Fruit fly (Drosophila melanogaster): Measurements from ENCODE around the gene kel.

kel gene

dm6 chr2L:18115104-18115503 is 22.8 kb downstream of the kel start:
- no peak for TF ChIP-seq Hnf4 (GFP tag; optimal IDR thresholded peaks at IDR 0.05)
- no peak for TF ChIP-seq sv (GFP tag; optimal IDR thresholded peaks at IDR 0.05)
- no peak for TF ChIP-seq HLH106 (tag; optimal IDR thresholded peaks at IDR 0.05)
- TF ChIP-seq psq (GFP tag; optimal IDR thresholded peaks at IDR 0.05): no peak
- no peak for TF ChIP-seq Hr83 (GFP tag; optimal IDR thresholded peaks at IDR 0.05; ENCODE audit: poor library complexity, severe bottlenecking)
- TF ChIP-seq N (GFP tag; optimal IDR thresholded peaks at IDR 0.05): no peak
- no peak for TF ChIP-seq Vsx2 (GFP tag; optimal IDR thresholded peaks at IDR 0.05; ENCODE audit: partially characterized antibody)
- TF ChIP-seq pan (optimal IDR thresholded peaks at IDR 0.05): no peak
- no peak for TF ChIP-seq Sp1 (GFP tag; optimal IDR thresholded peaks at IDR 0.05)
- TF ChIP-seq woc (GFP tag; optimal IDR thresholded peaks at IDR 0.05): no peak
- no peak for TF ChIP-seq Dif (GFP tag; optimal IDR thresholded peaks at IDR 0.05; ENCODE audit: partially characterized antibody)
- TF ChIP-seq CG32264 (GFP tag; optimal IDR thresholded peaks at IDR 0.05): no peak
- no peak for TF ChIP-seq h (GFP tag; optimal IDR thresholded peaks at IDR 0.05)
- TF ChIP-seq ey (GFP tag; optimal IDR thresholded peaks at IDR 0.05): no peak
- TF ChIP-seq fru (GFP tag; optimal IDR thresholded peaks at IDR 0.05): no peak
- no peak for TF ChIP-seq Jra (GFP tag; optimal IDR thresholded peaks at IDR 0.05)

DNA sequence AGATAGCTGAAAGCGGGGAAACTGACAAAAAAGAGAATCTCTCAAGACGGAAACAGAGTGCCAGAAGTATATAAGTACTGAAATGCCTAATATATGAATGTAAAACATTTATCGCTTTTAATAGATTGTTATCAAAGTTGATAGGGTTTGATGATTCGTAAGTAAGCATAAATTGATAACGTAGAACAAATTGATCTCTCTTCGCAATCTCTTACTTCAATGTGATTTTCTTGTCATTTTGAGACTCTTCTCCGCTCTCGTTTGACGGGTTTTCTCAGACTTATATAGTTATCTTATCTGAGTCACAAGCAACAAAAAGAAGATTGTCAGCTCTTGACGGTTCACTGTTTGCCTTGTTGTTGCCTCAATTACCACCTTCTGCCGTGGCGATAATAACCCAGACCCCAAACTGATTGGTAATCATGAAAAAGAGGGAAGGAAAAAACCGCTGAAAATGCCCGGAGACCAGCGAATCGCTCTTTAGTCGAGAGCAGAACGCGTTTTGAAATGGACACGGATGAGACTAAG is 23.6 kb downstream of the kel start, which contains the start of gene CG15152:
TSS of gene CG15152 (plus strand) at position 372 of the 528 bp plus-strand sequence.
- TF ChIP-seq Hr83 (GFP tag; optimal IDR thresholded peaks at IDR 0.05; ENCODE audit: poor library complexity, severe bottlenecking) (no peak), psq (GFP tag; optimal IDR thresholded peaks at IDR 0.05) (peak; percentile 11), CrebA (GFP tag; optimal IDR thresholded peaks at IDR 0.05; ENCODE audit: borderline replicate concordance) (peak; percentile 5), brk (GFP tag; optimal IDR thresholded peaks at IDR 0.05) (no peak), tai (GFP tag; optimal IDR thresholded peaks at IDR 0.05) (no peak), Rel (GFP tag; optimal IDR thresholded peaks at IDR 0.05) (no peak), Rel (tag; optimal IDR thresholded peaks at IDR 0.05) (peak; percentile 78)

DNA sequence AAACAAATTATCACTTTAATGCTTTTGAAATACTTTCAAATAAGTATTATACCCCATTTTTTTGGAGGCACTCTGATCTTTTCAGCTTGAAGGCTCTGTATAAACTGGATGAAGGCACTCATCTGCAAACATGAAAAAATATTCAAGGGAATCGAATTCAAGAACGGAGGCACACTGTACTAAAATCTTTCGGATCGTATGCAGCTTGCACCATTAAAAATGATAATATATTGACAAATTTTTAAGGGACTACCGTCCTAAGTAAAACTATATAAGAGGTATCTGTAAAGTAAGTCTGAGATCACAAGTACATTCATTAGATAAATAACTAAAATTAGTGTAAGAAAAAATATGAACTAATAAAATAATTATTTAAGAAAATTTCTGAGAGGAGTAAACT is 24.8 kb downstream of the kel start, which contains the start of gene CG44476:
TSS of gene CG44476 (minus strand) at position 101 of the 400 bp plus-strand sequence.
- TF ChIP-seq ey (GFP tag; optimal IDR thresholded peaks at IDR 0.05) (no peak), Dfd (GFP tag; optimal IDR thresholded peaks at IDR 0.05) (no peak)

dm6 chr2L:18112435-18112834 is 25.4 kb downstream of the kel start:
- no peak for TF ChIP-seq psq (GFP tag; optimal IDR thresholded peaks at IDR 0.05)
- TF ChIP-seq CrebA (GFP tag; optimal IDR thresholded peaks at IDR 0.05; ENCODE audit: borderline replicate concordance): no peak
- TF ChIP-seq pan (optimal IDR thresholded peaks at IDR 0.05): no peak
- TF ChIP-seq ey (GFP tag; optimal IDR thresholded peaks at IDR 0.05): no peak
- no peak for TF ChIP-seq Hr78 (GFP tag; optimal IDR thresholded peaks at IDR 0.05)
- TF ChIP-seq lola (GFP tag; optimal IDR thresholded peaks at IDR 0.05): no peak
- TF ChIP-seq Dfd (GFP tag; optimal IDR thresholded peaks at IDR 0.05): no peak
- no peak for TF ChIP-seq sage (GFP tag; optimal IDR thresholded peaks at IDR 0.05)
- no peak for TF ChIP-seq CG32264 (GFP tag; optimal IDR thresholded peaks at IDR 0.05)
- no peak for TF ChIP-seq Sp1 (GFP tag; optimal IDR thresholded peaks at IDR 0.05)
- TF ChIP-seq usp (GFP tag; optimal IDR thresholded peaks at IDR 0.05): no peak
- no peak for TF ChIP-seq sv (GFP tag; optimal IDR thresholded peaks at IDR 0.05)
- no peak for TF ChIP-seq Dif (GFP tag; optimal IDR thresholded peaks at IDR 0.05; ENCODE audit: partially characterized antibody)
- TF ChIP-seq Rel (GFP tag; optimal IDR thresholded peaks at IDR 0.05): no peak
- no peak for TF ChIP-seq Rel (tag; optimal IDR thresholded peaks at IDR 0.05)
- no peak for TF ChIP-seq Myc (optimal IDR thresholded peaks at IDR 0.05)
- TF ChIP-seq Hr83 (GFP tag; optimal IDR thresholded peaks at IDR 0.05; ENCODE audit: poor library complexity, severe bottlenecking): no peak
- TF ChIP-seq Vsx2 (GFP tag; optimal IDR thresholded peaks at IDR 0.05; ENCODE audit: partially characterized antibody): no peak

DNA sequence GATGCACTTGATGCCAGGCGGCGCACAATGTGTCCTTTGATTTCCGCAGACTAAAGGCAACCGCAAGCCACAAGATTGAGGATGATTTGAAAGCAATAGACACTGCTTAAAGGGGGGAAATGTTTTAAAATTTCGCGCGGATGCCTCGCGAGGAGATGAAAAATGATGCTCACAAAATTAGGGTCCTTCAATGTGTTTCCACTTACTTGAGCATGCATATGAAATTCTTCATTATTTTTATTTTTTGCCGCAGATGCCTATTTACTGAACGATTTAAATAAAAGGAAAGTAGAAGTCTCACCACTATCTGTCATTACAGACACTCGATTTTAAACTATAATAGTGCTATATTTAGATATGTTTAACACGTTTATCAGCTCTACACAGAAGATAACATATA is 41.6 kb downstream of the kel start, which contains the start of gene Slc25A46b:
TSS of gene Slc25A46b (plus strand) at position 301 of the 400 bp plus-strand sequence.
- TF ChIP-seq dl (GFP tag; optimal IDR thresholded peaks at IDR 0.05; ENCODE audit: insufficient read depth in 1 of 2, partially characterized antibody in 2 of 2) (no peak), HLH106 (tag; optimal IDR thresholded peaks at IDR 0.05) (no peak), dsf (GFP tag; optimal IDR thresholded peaks at IDR 0.05; ENCODE audit: borderline replicate concordance) (no peak), Myc (optimal IDR thresholded peaks at IDR 0.05) (no peak), dmrt93B (GFP tag; optimal IDR thresholded peaks at IDR 0.05) (no peak), OdsH (GFP tag; optimal IDR thresholded peaks at IDR 0.05) (no peak), Sp1 (GFP tag; optimal IDR thresholded peaks at IDR 0.05) (no peak), lola (GFP tag; optimal IDR thresholded peaks at IDR 0.05) (no peak), CG9705 (GFP tag; optimal IDR thresholded peaks at IDR 0.05) (no peak), h (GFP tag; optimal IDR thresholded peaks at IDR 0.05) (no peak), tai (GFP tag; optimal IDR thresholded peaks at IDR 0.05) (no peak), usp (GFP tag; optimal IDR thresholded peaks at IDR 0.05) (no peak), ey (GFP tag; optimal IDR thresholded peaks at IDR 0.05) (no peak), Rel (GFP tag; optimal IDR thresholded peaks at IDR 0.05) (no peak), Rel (tag; optimal IDR thresholded peaks at IDR 0.05) (no peak), sv (GFP tag; optimal IDR thresholded peaks at IDR 0.05) (no peak)
